Fruit fly (Drosophila melanogaster) whole organism, embryonic: Measurements from ENCODE around the gene CG12057.

ENCODE experiments used
- Antp ChIP-seq: fragments of 200-800 bp; sonication (Bioruptor generic); optimal IDR thresholded peaks from 3 replicates; lab custom pipeline; 2016; ENCODE audit warnings: missing biosample characterization, missing genetic modification characterization
- Asciz ChIP-seq: fragments of 200-800 bp; sonication (Bioruptor generic); optimal IDR thresholded peaks from 2 replicates; lab custom pipeline; 2017; ENCODE audit warnings: missing biosample characterization, mild to moderate bottlenecking, missing genetic modification characterization, missing genetic modification reagents
- BtbVII ChIP-seq: fragments of 200-800 bp; sonication (Bioruptor generic); optimal IDR thresholded peaks from 3 replicates; lab custom pipeline; 2017; ENCODE audit warnings: missing biosample characterization, mild to moderate bottlenecking, missing genetic modification characterization
- CG10543 ChIP-seq: fragments of 200-800 bp; sonication (Bioruptor generic); optimal IDR thresholded peaks from 3 replicates; lab custom pipeline; 2017; ENCODE audit warnings: missing biosample characterization, mild to moderate bottlenecking, missing genetic modification characterization, moderate library complexity
- CG11398 ChIP-seq: fragments of 200-800 bp; sonication (Bioruptor generic); optimal IDR thresholded peaks from 2 replicates; lab custom pipeline; 2016; ENCODE audit warnings: missing biosample characterization, missing genetic modification characterization
- CG13894 ChIP-seq: fragments of 200-800 bp; sonication (Bioruptor generic); optimal IDR thresholded peaks from 3 replicates; lab custom pipeline; 2018; ENCODE audit warnings: missing biosample characterization, mild to moderate bottlenecking, missing genetic modification characterization, moderate library complexity
- CG15514 ChIP-seq: fragments of 200-800 bp; sonication (Bioruptor generic); optimal IDR thresholded peaks from 3 replicates; lab custom pipeline; 2017; ENCODE audit warnings: missing biosample characterization, missing genetic modification characterization, mild to moderate bottlenecking, moderate library complexity, missing genetic modification reagents
- CG1602 ChIP-seq: fragments of 200-800 bp; sonication (Bioruptor generic); optimal IDR thresholded peaks from 3 replicates; lab custom pipeline; 2016; ENCODE audit warnings: missing biosample characterization, missing genetic modification characterization
- CG1647 ChIP-seq: fragments of 200-800 bp; sonication (Bioruptor generic); optimal IDR thresholded peaks from 3 replicates; lab custom pipeline; 2016; ENCODE audit warnings: missing biosample characterization, missing genetic modification characterization
- CG17186 ChIP-seq: fragments of 200-800 bp; sonication (Bioruptor generic); optimal IDR thresholded peaks from 3 replicates; lab custom pipeline; 2017; ENCODE audit warnings: missing biosample characterization, missing genetic modification reagents, missing genetic modification characterization
- CG18764 ChIP-seq: fragments of 200-800 bp; sonication (Bioruptor generic); optimal IDR thresholded peaks from 3 replicates; lab custom pipeline; 2016; ENCODE audit warnings: missing biosample characterization, missing genetic modification characterization
- CG32767 ChIP-seq: fragments of 200-800 bp; sonication (Bioruptor generic); IDR thresholded peaks from 2 replicates; pipeline ENCODE4 v1.3.6; 2022; ENCODE audit warnings: missing biosample characterization, missing genetic modification characterization
- CG33213 ChIP-seq: fragments of 200-800 bp; sonication (Bioruptor generic); optimal IDR thresholded peaks from 3 replicates; lab custom pipeline; 2016; ENCODE audit warnings: missing biosample characterization, missing genetic modification characterization
- CG42726 ChIP-seq: fragments of 200-800 bp; sonication (Bioruptor generic); IDR thresholded peaks from 2 replicates; pipeline ENCODE4 v1.3.6; 2022; ENCODE audit warnings: missing biosample characterization, missing genetic modification characterization; ENCODE audit not compliant: partially characterized antibody
- CG4617 ChIP-seq: fragments of 200-800 bp; sonication (Bioruptor generic); optimal IDR thresholded peaks from 3 replicates; lab custom pipeline; 2016; ENCODE audit warnings: missing biosample characterization, missing genetic modification characterization, borderline replicate concordance
- CG6689 ChIP-seq: fragments of 200-800 bp; sonication (Bioruptor generic); IDR thresholded peaks from 2 replicates; pipeline ENCODE4 v1.3.6; 2022; ENCODE audit warnings: missing biosample characterization, missing genetic modification characterization
- CG7372 ChIP-seq: fragments of 200-800 bp; sonication (Bioruptor generic); IDR thresholded peaks from 2 replicates; pipeline ENCODE4 v1.3.6; 2022; ENCODE audit warnings: missing biosample characterization, missing genetic modification characterization
- CG7987 ChIP-seq: fragments of 200-800 bp; sonication (Bioruptor generic); optimal IDR thresholded peaks from 2 replicates; lab custom pipeline; 2018; ENCODE audit warnings: missing biosample characterization, mild to moderate bottlenecking, missing genetic modification characterization, moderate library complexity
- CG9437 ChIP-seq: fragments of 200-800 bp; sonication (Bioruptor generic); optimal IDR thresholded peaks from 2 replicates; lab custom pipeline; 2018; ENCODE audit warnings: missing biosample characterization, mild to moderate bottlenecking, missing genetic modification characterization
- CG9932 ChIP-seq: fragments of 200-800 bp; sonication (Bioruptor generic); IDR thresholded peaks from 2 replicates; pipeline ENCODE4 v1.3.6; 2022; ENCODE audit warnings: missing biosample characterization, missing genetic modification characterization
- Dad ChIP-seq: fragments of 200-800 bp; sonication (Bioruptor generic); optimal IDR thresholded peaks from 3 replicates; lab custom pipeline; 2016; ENCODE audit warnings: missing biosample characterization, missing genetic modification characterization
- H15 ChIP-seq: fragments of 200-800 bp; sonication (Bioruptor generic); IDR thresholded peaks from 3 replicates; pipeline ENCODE4 v1.3.6; 2022; ENCODE audit warnings: missing biosample characterization, missing genetic modification characterization
- Hr3 ChIP-seq: fragments of 200-800 bp; sonication (Bioruptor generic); optimal IDR thresholded peaks from 3 replicates; lab custom pipeline; 2016; ENCODE audit warnings: missing biosample characterization, missing genetic modification characterization
- Nf-YB ChIP-seq: fragments of 200-800 bp; sonication (Bioruptor generic); optimal IDR thresholded peaks from 3 replicates; lab custom pipeline; 2019; ENCODE audit warnings: missing biosample characterization, mild to moderate bottlenecking, missing genetic modification characterization, moderate library complexity
- Opbp ChIP-seq: fragments of 200-800 bp; sonication (Bioruptor generic); IDR thresholded peaks from 3 replicates; pipeline ENCODE4 v1.3.6; 2022; ENCODE audit warnings: missing biosample characterization, missing genetic modification characterization; ENCODE audit not compliant: partially characterized antibody
- Ptx1 ChIP-seq: fragments of 200-800 bp; sonication (Bioruptor generic); IDR thresholded peaks from 2 replicates; pipeline ENCODE4 v1.3.6; 2022; ENCODE audit warnings: missing biosample characterization, missing genetic modification characterization
- Sin3A ChIP-seq: fragments of >200 bp; optimal IDR thresholded peaks from 2 replicates; lab custom pipeline; 2018
- Spps ChIP-seq: fragments of 200-800 bp; sonication (Bioruptor generic); optimal IDR thresholded peaks from 2 replicates; lab custom pipeline; 2018; ENCODE audit warnings: missing biosample characterization, mild to moderate bottlenecking, missing genetic modification characterization
- bigmax ChIP-seq: fragments of 200-800 bp; sonication (Bioruptor generic); optimal IDR thresholded peaks from 2 replicates; lab custom pipeline; 2018; ENCODE audit warnings: missing biosample characterization, mild to moderate bottlenecking, missing genetic modification characterization
- dan ChIP-seq: fragments of 200-800 bp; sonication (Bioruptor generic); IDR thresholded peaks from 2 replicates; pipeline ENCODE4 v1.3.6; 2022; ENCODE audit warnings: missing biosample characterization, missing genetic modification characterization
- ewg ChIP-seq: fragments of 200-800 bp; sonication (Bioruptor generic); optimal IDR thresholded peaks from 3 replicates; lab custom pipeline; 2017; ENCODE audit warnings: mild to moderate bottlenecking, missing biosample characterization, missing genetic modification reagents, missing genetic modification characterization
- fd64A ChIP-seq: fragments of 200-800 bp; sonication (Bioruptor generic); optimal IDR thresholded peaks from 3 replicates; lab custom pipeline; 2018; ENCODE audit warnings: missing biosample characterization, mild to moderate bottlenecking, missing genetic modification characterization
- fd96Cb ChIP-seq: fragments of 200-800 bp; sonication (Bioruptor generic); optimal IDR thresholded peaks from 2 replicates; lab custom pipeline; 2018; ENCODE audit warnings: missing biosample characterization, mild to moderate bottlenecking, missing genetic modification characterization, moderate library complexity
- hb ChIP-seq: fragments of 200-800 bp; sonication (Bioruptor generic); IDR thresholded peaks from 3 replicates; pipeline ENCODE4 v1.3.6; 2022; ENCODE audit warnings: missing biosample characterization, missing genetic modification characterization; ENCODE audit not compliant: partially characterized antibody
- her ChIP-seq: fragments of 200-800 bp; sonication (Bioruptor generic); optimal IDR thresholded peaks from 2 replicates; lab custom pipeline; 2016; ENCODE audit warnings: missing biosample characterization, missing genetic modification characterization
- ind ChIP-seq: fragments of 200-800 bp; sonication (Bioruptor generic); optimal IDR thresholded peaks from 3 replicates; lab custom pipeline; 2016; ENCODE audit warnings: missing biosample characterization, missing genetic modification characterization
- kah ChIP-seq: fragments of 200-800 bp; sonication (Bioruptor generic); optimal IDR thresholded peaks from 2 replicates; lab custom pipeline; 2018; ENCODE audit warnings: missing biosample characterization, mild to moderate bottlenecking, missing genetic modification characterization
- ken ChIP-seq: fragments of 200-800 bp; sonication (Bioruptor generic); IDR thresholded peaks from 3 replicates; pipeline ENCODE4 v1.3.6; 2022; ENCODE audit warnings: missing biosample characterization, missing genetic modification characterization
- klu ChIP-seq: fragments of 200-800 bp; sonication (Bioruptor generic); IDR thresholded peaks from 2 replicates; pipeline ENCODE4 v1.3.6; 2022; ENCODE audit warnings: missing biosample characterization, missing genetic modification characterization
- kni ChIP-seq: fragments of 200-800 bp; sonication (Bioruptor generic); optimal IDR thresholded peaks from 3 replicates; lab custom pipeline; 2017; ENCODE audit warnings: mild to moderate bottlenecking, missing biosample characterization, missing genetic modification reagents, missing genetic modification characterization
- pros ChIP-seq: fragments of 200-800 bp; sonication (Bioruptor generic); optimal IDR thresholded peaks from 3 replicates; lab custom pipeline; 2019; ENCODE audit warnings: missing biosample characterization, mild to moderate bottlenecking, missing genetic modification characterization, moderate library complexity
- ranshi ChIP-seq: fragments of 200-800 bp; sonication (Bioruptor generic); IDR thresholded peaks from 2 replicates; pipeline ENCODE4 v1.3.6; 2022; ENCODE audit warnings: missing biosample characterization, missing genetic modification characterization
- sd ChIP-seq: fragments of 200-800 bp; sonication (Bioruptor generic); optimal IDR thresholded peaks from 3 replicates; lab custom pipeline; 2018; ENCODE audit warnings: missing biosample characterization, mild to moderate bottlenecking, missing genetic modification characterization, moderate library complexity
- shn ChIP-seq: fragments of 200-800 bp; sonication (Bioruptor generic); optimal IDR thresholded peaks from 3 replicates; lab custom pipeline; 2016; ENCODE audit warnings: missing biosample characterization, missing genetic modification characterization
- sna ChIP-seq: fragments of 200-800 bp; sonication (Bioruptor generic); IDR thresholded peaks from 2 replicates; pipeline ENCODE4 v1.3.6; 2022; ENCODE audit warnings: missing biosample characterization, missing genetic modification characterization; ENCODE audit not compliant: partially characterized antibody
- sqz ChIP-seq: fragments of 200-800 bp; sonication (Bioruptor generic); optimal IDR thresholded peaks from 3 replicates; lab custom pipeline; 2018; ENCODE audit warnings: missing biosample characterization, mild to moderate bottlenecking, missing genetic modification characterization
- tll ChIP-seq, 2 experiments: fragments of 200-800 bp in 1 of 2; fragments of >200 bp in 1 of 2; sonication (Bioruptor generic) in 1 of 2; optimal IDR thresholded peaks; 2 replicates each; lab custom pipeline; 2017 to 2019; ENCODE audit warnings: missing biosample characterization in 2 of 2, missing genetic modification characterization in 2 of 2, mild to moderate bottlenecking in 1 of 2, moderate library complexity in 1 of 2
- toy ChIP-seq: fragments of 200-800 bp; sonication (Bioruptor generic); IDR thresholded peaks from 2 replicates; pipeline ENCODE4 v1.3.6; 2022; ENCODE audit warnings: missing biosample characterization, missing genetic modification characterization
- vnd ChIP-seq: fragments of 200-800 bp; sonication (Bioruptor generic); IDR thresholded peaks from 3 replicates; pipeline ENCODE4 v1.3.6; 2022; ENCODE audit warnings: missing biosample characterization, missing genetic modification characterization; ENCODE audit not compliant: partially characterized antibody
- vvl ChIP-seq: fragments of 200-800 bp; sonication (Bioruptor generic); IDR thresholded peaks from 2 replicates; pipeline ENCODE4 v1.3.6; 2022; ENCODE audit warnings: missing biosample characterization, missing genetic modification characterization
- zf30C ChIP-seq: fragments of 200-800 bp; sonication (Bioruptor generic); optimal IDR thresholded peaks from 3 replicates; lab custom pipeline; 2018; ENCODE audit warnings: missing biosample characterization, mild to moderate bottlenecking, missing genetic modification characterization

CG12057 gene

DNA sequence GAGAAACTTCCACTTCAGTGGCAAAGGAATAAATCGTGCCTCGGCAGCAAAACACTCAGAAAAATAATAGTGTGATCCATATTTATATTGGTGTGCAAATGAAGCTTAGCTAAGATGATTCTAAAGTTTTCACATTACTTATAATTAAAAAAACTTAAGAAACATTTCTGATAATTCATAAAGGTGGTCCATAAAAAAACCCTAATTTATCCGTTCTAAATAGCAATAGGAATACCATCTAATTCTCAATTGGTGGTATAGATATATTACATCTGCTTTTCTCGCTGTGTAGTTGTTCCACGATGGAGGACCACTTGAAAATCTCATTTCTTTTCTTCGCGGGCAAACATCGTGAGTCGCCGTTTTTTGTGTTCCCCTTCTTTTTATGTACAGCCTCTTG is 36.3 kb upstream of the CG12057 start (continued):
- TF ChIP-seq dan (GFP tag; lab: Robert Waterston, UW) (no peak), CG6689 (GFP tag; lab: Robert Waterston, UW) (no peak; the same call in none of the 2 replicates), klu (no peak), zf30C (GFP tag; lab: Kevin White, UChicago) (peak; percentile 91), kni (GFP tag; lab: Kevin White, UChicago) (no peak), CG42726 (GFP tag; lab: Robert Waterston, UW) (no peak), Nf-YB (no peak), shn (GFP tag; lab: Kevin White, UChicago) (no peak), CG33213 (GFP tag; lab: Kevin White, UChicago) (peak; percentile 3), sd (tag; lab: Kevin White, UChicago) (no peak), kah (GFP tag; lab: Kevin White, UChicago) (peak; percentile 10), Sin3A (lab: Kevin White, UChicago) (no peak), CG9437 (GFP tag; lab: Kevin White, UChicago) (no peak), CG17186 (GFP tag; lab: Kevin White, UChicago) (no peak), CG1602 (GFP tag; lab: Kevin White, UChicago) (no peak), CG32767 (GFP tag; lab: Robert Waterston, UW) (no peak), Antp (GFP tag; lab: Kevin White, UChicago) (no peak), CG18764 (GFP tag; lab: Kevin White, UChicago) (peak; percentile 44), Opbp (no peak), vvl (peak; percentile 42; the same call in 1 of the 2 replicates), BtbVII (peak; percentile 31), bigmax (GFP tag; lab: Kevin White, UChicago) (no peak), CG7372 (GFP tag; lab: Robert Waterston, UW) (peak; percentile 24; the same call in 1 of the 2 replicates), fd64A (no peak), toy (GFP tag; lab: Robert Waterston, UW) (no peak), sqz (GFP tag; lab: Kevin White, UChicago) (no peak), CG4617 (GFP tag; lab: Kevin White, UChicago) (no peak), CG7987 (peak; percentile 14), tll (GFP tag; optimal IDR thresholded peaks at IDR 0.05; lab: Kevin White, UChicago) (no peak), sna (no peak), CG9932 (peak; percentile 44), Asciz (GFP tag; lab: Kevin White, UChicago) (no peak), pros (GFP tag; lab: Kevin White, UChicago) (peak; percentile 66), CG1647 (peak; percentile 41), CG13894 (tag; lab: Kevin White, UChicago) (no peak), Ptx1 (GFP tag; lab: Robert Waterston, UW) (peak; percentile 65), ind (peak; percentile 61), Hr3 (GFP tag; lab: Kevin White, UChicago) (peak; percentile 36), H15 (no peak), ranshi (GFP tag; lab: Robert Waterston, UW) (0 out of 2 replicates have a peak, but pooled peaks have one; percentile 39), CG15514 (peak; percentile 30), ewg (GFP tag; lab: Kevin White, UChicago) (no peak), Spps (tag; lab: Kevin White, UChicago) (peak; percentile 38), fd96Cb (peak; percentile 70), hb (GFP tag; lab: Robert Waterston, UW) (no peak), ken (GFP tag; lab: Robert Waterston, UW) (0 out of 3 replicates have a peak, but pooled peaks have one; percentile 8), Dad (GFP tag; lab: Kevin White, UChicago) (peak; percentile 27), CG10543 (GFP tag; lab: Kevin White, UChicago) (no peak), CG11398 (GFP tag; lab: Kevin White, UChicago) (no peak), her (GFP tag; lab: Kevin White, UChicago) (no peak), vnd (GFP tag; lab: Robert Waterston, UW) (no peak)
